Worm (Caenorhabditis elegans) whole organism, late embryonic: ENCODE results near the gene T07F10.3.

Experiments used
- che-1 ChIP-seq: sonication (generic microtip); optimal IDR thresholded peaks from 2 replicates; lab custom pipeline; 2016; ENCODE audit warnings: mild to moderate bottlenecking, missing genetic modification characterization, missing compliant biosample characterization
- dmd-4 ChIP-seq: sonication (generic microtip); optimal IDR thresholded peaks from 2 replicates; lab custom pipeline; 2016; ENCODE audit warnings: borderline replicate concordance, missing genetic modification characterization, missing compliant biosample characterization
- eyg-1 ChIP-seq: sonication (generic microtip); optimal IDR thresholded peaks from 2 replicates; lab custom pipeline; 2016; ENCODE audit warnings: missing genotype, missing genetic modification characterization, missing compliant biosample characterization
- lin-11 ChIP-seq: fragments of 200-800 bp; sonication (Bioruptor generic); optimal IDR thresholded peaks from 2 replicates; lab custom pipeline; 2018; ENCODE audit warnings: mild to moderate bottlenecking, missing genetic modification characterization, missing compliant biosample characterization
- nhr-11 ChIP-seq: fragments of 150-350 bp; optimal IDR thresholded peaks from 2 replicates; lab custom pipeline; 2014; ENCODE audit warnings: missing biosample characterization, missing genetic modification characterization
- nhr-232 ChIP-seq: sonication (generic microtip); optimal IDR thresholded peaks from 2 replicates; lab custom pipeline; 2016; ENCODE audit warnings: missing genetic modification characterization, missing compliant biosample characterization

ce11 chrV:12885860-12886259 lies 16.0 kb upstream of the T07F10.3 start, which contains the start of gene glb-24:
- TF ChIP-seq che-1 (tag; lab: Kevin White, UChicago): no peak
- no peak for TF ChIP-seq dmd-4 (tag; lab: Kevin White, UChicago)
- no peak for TF ChIP-seq nhr-232 (tag; lab: Kevin White, UChicago)
- TF ChIP-seq nhr-11 (tag; lab: Kevin White, UChicago): no peak
- TF ChIP-seq lin-11 (tag; lab: Kevin White, UChicago): no peak
- TF ChIP-seq eyg-1 (tag; lab: Kevin White, UChicago): no peak
